Worm (Caenorhabditis elegans) whole organism, L4 larva: ENCODE results near the gene daf-14.
A peak's percentile ranks its signal among the peaks of the same experiment; 100 is the strongest.

ENCODE experiments used
- D1046.2 ChIP-seq: fragments of 200-800 bp; sonication (Bioruptor generic); IDR thresholded peaks from 2 replicates; pipeline ENCODE4 v1.3.6; 2022; ENCODE audit warnings: missing genetic modification characterization, missing compliant biosample characterization
- Y48G9A.11 ChIP-seq: fragments of 200-800 bp; sonication (Bioruptor generic); IDR thresholded peaks from 2 replicates; pipeline ENCODE4 v1.3.6; 2022; ENCODE audit warnings: missing genetic modification reagents, missing genetic modification characterization, missing compliant biosample characterization
- Y5F2A.4 ChIP-seq: fragments of 200-800 bp; sonication (Bioruptor generic); optimal IDR thresholded peaks from 2 replicates; lab custom pipeline; 2018; ENCODE audit warnings: mild to moderate bottlenecking, missing genetic modification characterization, missing compliant biosample characterization
- aly-2 ChIP-seq: sonication (generic microtip); optimal IDR thresholded peaks from 2 replicates; lab custom pipeline; 2018; ENCODE audit warnings: missing biosample characterization, missing genetic modification characterization
- ama-1 ChIP-seq: fragments of 150-350 bp; optimal IDR thresholded peaks from 2 replicates; lab custom pipeline; 2014; ENCODE audit warnings: inconsistent platforms, mixed read lengths
- arid-1 ChIP-seq: fragments of 200-800 bp; sonication (Bioruptor generic); conservative IDR thresholded peaks from 2 replicates; pipeline ENCODE4 v1.3.6; 2022; ENCODE audit warnings: missing genetic modification reagents, missing genetic modification characterization, missing compliant biosample characterization
- attf-4 ChIP-seq: sonication (generic microtip); optimal IDR thresholded peaks from 3 replicates; lab custom pipeline; 2017; ENCODE audit warnings: missing biosample characterization, missing genetic modification characterization
- ceh-28 ChIP-seq: fragments of 150-350 bp; optimal IDR thresholded peaks from 2 replicates; lab custom pipeline; 2014; ENCODE audit warnings: missing biosample characterization, missing genetic modification reagents, missing genetic modification characterization
- ces-1 ChIP-seq: fragments of 150-350 bp; sonication (generic microtip); optimal IDR thresholded peaks from 4 replicates; lab custom pipeline; 2014; ENCODE audit warnings: missing biosample characterization, missing genetic modification reagents, missing genetic modification characterization
- cey-2 ChIP-seq: sonication (generic microtip); optimal IDR thresholded peaks from 3 replicates; lab custom pipeline; 2017; ENCODE audit warnings: missing genetic modification characterization, mild to moderate bottlenecking, missing compliant biosample characterization, antibody characterized with exemption, borderline replicate concordance; ENCODE audit not compliant: insufficient read depth
- ctbp-1 ChIP-seq: fragments of 200-800 bp; sonication (Bioruptor generic); IDR thresholded peaks from 2 replicates; pipeline ENCODE4 v1.3.6; 2022; ENCODE audit warnings: missing genetic modification reagents, missing genetic modification characterization, missing compliant biosample characterization
- daf-19 ChIP-seq: fragments of 200-800 bp; sonication (Bioruptor generic); conservative IDR thresholded peaks from 2 replicates; pipeline ENCODE4 v1.3.6; 2022; ENCODE audit warnings: missing genetic modification characterization, missing compliant biosample characterization
- daf-8 ChIP-seq: fragments of 200-800 bp; sonication (Bioruptor generic); IDR thresholded peaks from 2 replicates; pipeline ENCODE4 v1.3.6; 2022; ENCODE audit warnings: missing genetic modification characterization, missing compliant biosample characterization
- dmd-6 ChIP-seq: fragments of 200-800 bp; sonication (Bioruptor generic); IDR thresholded peaks from 2 replicates; pipeline ENCODE4 v1.3.6; 2022; ENCODE audit warnings: missing genetic modification reagents, missing genetic modification characterization, missing compliant biosample characterization
- dmd-8 ChIP-seq: fragments of 200-800 bp; sonication (Bioruptor generic); IDR thresholded peaks from 2 replicates; pipeline ENCODE4 v1.3.6; 2022; ENCODE audit warnings: missing genetic modification characterization, missing compliant biosample characterization
- dmd-9 ChIP-seq: fragments of 200-800 bp; sonication (Bioruptor generic); IDR thresholded peaks from 2 replicates; pipeline ENCODE4 v1.3.6; 2022; ENCODE audit warnings: missing genetic modification reagents, missing genetic modification characterization, missing compliant biosample characterization
- dpl-1 ChIP-seq: fragments of 150-350 bp; optimal IDR thresholded peaks from 2 replicates; lab custom pipeline; 2014; ENCODE audit warnings: missing biosample characterization, missing genetic modification reagents, missing genetic modification characterization
- duxl-1 ChIP-seq: sonication (generic microtip); optimal IDR thresholded peaks from 2 replicates; lab custom pipeline; 2016; ENCODE audit warnings: mild to moderate bottlenecking, missing genetic modification characterization, moderate library complexity, missing compliant biosample characterization; ENCODE audit not compliant: poor library complexity
- dve-1 ChIP-seq: sonication (generic microtip); optimal IDR thresholded peaks from 2 replicates; lab custom pipeline; 2017; ENCODE audit warnings: antibody characterized with exemption, mild to moderate bottlenecking, missing genetic modification characterization, missing compliant biosample characterization; ENCODE audit not compliant: insufficient read depth
- egl-43 ChIP-seq: fragments of 200-800 bp; sonication (Bioruptor generic); IDR thresholded peaks from 2 replicates; pipeline ENCODE4 v1.3.6; 2022; ENCODE audit warnings: missing genetic modification reagents, missing genetic modification characterization, missing compliant biosample characterization
- hlh-11 ChIP-seq: fragments of 200-800 bp; sonication (Bioruptor generic); optimal IDR thresholded peaks from 2 replicates; lab custom pipeline; 2018; ENCODE audit warnings: mild to moderate bottlenecking, missing genetic modification characterization, missing compliant biosample characterization
- jun-1 ChIP-seq: fragments of 150-350 bp; optimal IDR thresholded peaks from 2 replicates; lab custom pipeline; 2014; ENCODE audit warnings: missing biosample characterization, missing genetic modification reagents, missing genetic modification characterization
- lin-1 ChIP-seq: fragments of 200-800 bp; sonication (Bioruptor generic); IDR thresholded peaks from 2 replicates; pipeline ENCODE4 v1.3.6; 2022; ENCODE audit warnings: missing genetic modification reagents, missing genetic modification characterization, missing compliant biosample characterization
- lin-15B ChIP-seq: fragments of 150-350 bp; sonication (generic microtip); optimal IDR thresholded peaks from 3 replicates; lab custom pipeline; 2014; ENCODE audit warnings: missing biosample characterization, missing genetic modification characterization
- lin-38 ChIP-seq: fragments of 200-800 bp; sonication (Bioruptor generic); IDR thresholded peaks from 2 replicates; pipeline ENCODE4 v1.3.6; 2022; ENCODE audit warnings: missing genetic modification reagents, missing genetic modification characterization, missing compliant biosample characterization
- madf-5 ChIP-seq, 2 experiments: fragments of 200-800 bp; sonication (Bioruptor generic); IDR thresholded peaks; 2 replicates each; pipeline ENCODE4 v1.3.6; 2022; ENCODE audit warnings: missing compliant biosample characterization in 2 of 2, missing genetic modification characterization in 2 of 2
- mdl-1 ChIP-seq, 2 experiments: fragments of 150-350 bp in 1 of 2; sonication (generic microtip) in 1 of 2; optimal IDR thresholded peaks; 2 replicates each; lab custom pipeline; 2014 to 2017; ENCODE audit warnings: missing biosample characterization in 2 of 2, missing genetic modification characterization in 2 of 2
- mxl-2 ChIP-seq: fragments of 200-800 bp; sonication (Bioruptor generic); conservative IDR thresholded peaks from 2 replicates; pipeline ENCODE4 v1.3.6; 2022; ENCODE audit warnings: missing genetic modification reagents, missing genetic modification characterization, missing compliant biosample characterization
- mxl-3 ChIP-seq: fragments of 200-800 bp; sonication (Bioruptor generic); optimal IDR thresholded peaks from 2 replicates; lab custom pipeline; 2018; ENCODE audit warnings: mild to moderate bottlenecking, missing genetic modification characterization, missing compliant biosample characterization
- nhr-102 ChIP-seq: sonication (generic microtip); optimal IDR thresholded peaks from 2 replicates; lab custom pipeline; 2016; ENCODE audit warnings: mild to moderate bottlenecking, missing genetic modification characterization, moderate library complexity, missing compliant biosample characterization
- nhr-25 ChIP-seq: sonication (generic microtip); optimal IDR thresholded peaks from 2 replicates; lab custom pipeline; 2017; ENCODE audit warnings: missing genetic modification characterization, mild to moderate bottlenecking, missing compliant biosample characterization, antibody characterized with exemption, moderate library complexity, borderline replicate concordance; ENCODE audit not compliant: insufficient read depth
- nhr-48 ChIP-seq: sonication (generic microtip); optimal IDR thresholded peaks from 2 replicates; lab custom pipeline; 2016; ENCODE audit warnings: mild to moderate bottlenecking, missing genetic modification characterization, missing compliant biosample characterization
- nhr-6 ChIP-seq: fragments of 150-350 bp; optimal IDR thresholded peaks from 2 replicates; lab custom pipeline; 2014; ENCODE audit warnings: missing biosample characterization, missing genetic modification characterization
- pha-4 ChIP-seq, 2 experiments: fragments of 150-350 bp in 1 of 2; fragments of 200-800 bp in 1 of 2; sonication (Bioruptor generic) in 1 of 2; IDR thresholded peaks in 1 of 2; optimal IDR thresholded peaks in 1 of 2; 2 replicates each; pipeline versions ENCODE4 v1.3.6 to Lab custom; 2014 to 2022; ENCODE audit warnings: missing genetic modification characterization in 2 of 2, missing genetic modification reagents in 2 of 2, missing biosample characterization in 1 of 2, missing compliant biosample characterization in 1 of 2
- set-16 ChIP-seq: fragments of 200-800 bp; sonication (Bioruptor generic); IDR thresholded peaks from 2 replicates; pipeline ENCODE4 v1.3.6; 2022; ENCODE audit warnings: missing genetic modification reagents, missing genetic modification characterization, missing compliant biosample characterization
- snpc-4 ChIP-seq: fragments of 150-350 bp; optimal IDR thresholded peaks from 2 replicates; lab custom pipeline; 2014; ENCODE audit warnings: missing biosample characterization, missing genetic modification characterization
- spr-3 ChIP-seq: fragments of 200-800 bp; sonication (Bioruptor generic); optimal IDR thresholded peaks from 2 replicates; lab custom pipeline; 2018; ENCODE audit warnings: mild to moderate bottlenecking, missing genetic modification characterization, missing compliant biosample characterization
- unc-39 ChIP-seq: sonication (generic microtip); optimal IDR thresholded peaks from 2 replicates; lab custom pipeline; 2017; ENCODE audit warnings: missing biosample characterization, missing genetic modification characterization
- vab-7 ChIP-seq: fragments of 200-800 bp; sonication (Bioruptor generic); IDR thresholded peaks from 2 replicates; pipeline ENCODE4 v1.3.6; 2022; ENCODE audit warnings: missing genetic modification reagents, missing genetic modification characterization, missing compliant biosample characterization
- zfp-3 ChIP-seq: fragments of 200-800 bp; sonication (Bioruptor generic); conservative IDR thresholded peaks from 2 replicates; pipeline ENCODE4 v1.3.6; 2022; ENCODE audit warnings: missing genetic modification reagents, missing genetic modification characterization, missing compliant biosample characterization
- ztf-11 ChIP-seq: fragments of 150-350 bp; optimal IDR thresholded peaks from 2 replicates; lab custom pipeline; 2014; ENCODE audit warnings: missing biosample characterization, missing genetic modification characterization

daf-14 gene

ce11 chrIV:10216078-10216477 lies 34.3 kb upstream of the daf-14 start, which contains the start of gene col-124:
TSS of gene col-124 (plus strand) at chrIV:10216451.
- TF ChIP-seq hlh-11 (tag; lab: Kevin White, UChicago) (no peak), unc-39 (tag; lab: Kevin White, UChicago) (no peak), D1046.2 (GFP tag; lab: Robert Waterston, UW) (no peak), jun-1 (tag; lab: Kevin White, UChicago) (no peak), dmd-6 (GFP tag; lab: Robert Waterston, UW) (peak; percentile 56), madf-5 (GFP tag; IDR thresholded peaks at IDR 0.05; lab: Robert Waterston, UW) (no peak), nhr-48 (peak; percentile 71), mxl-2 (GFP tag; lab: Robert Waterston, UW) (0 out of 2 replicates have a peak, but pooled peaks have one; percentile 9), ceh-28 (no peak), cey-2 (tag; lab: Kevin White, UChicago) (peak; percentile 16), dmd-8 (GFP tag; lab: Robert Waterston, UW) (no peak)

DNA sequence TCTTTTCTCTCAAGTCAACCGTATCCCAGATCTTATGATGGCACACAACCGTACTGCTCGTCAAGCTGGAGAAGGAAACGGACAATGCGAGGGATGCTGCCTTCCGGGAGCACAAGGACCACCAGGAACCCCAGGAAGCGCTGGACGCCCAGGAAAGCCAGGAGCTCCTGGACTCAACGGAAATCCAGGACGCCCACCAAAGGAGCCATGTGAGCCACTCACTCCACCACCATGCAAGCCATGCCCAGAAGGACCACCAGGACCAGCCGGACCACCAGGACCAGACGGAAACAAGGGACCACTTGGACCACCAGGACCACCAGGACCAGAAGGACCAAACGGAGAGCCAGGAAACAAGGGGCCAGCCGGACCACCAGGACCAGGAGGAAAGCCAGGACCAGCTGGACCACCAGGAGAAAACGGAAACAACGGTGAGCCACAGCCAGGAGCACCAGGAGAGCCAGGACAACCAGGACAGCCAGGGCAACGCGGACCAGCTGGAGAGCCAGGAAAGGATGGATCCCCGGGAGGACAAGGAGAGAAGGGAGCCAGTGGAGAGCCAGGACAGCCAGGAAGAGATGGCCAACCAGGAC lies 33.6 kb upstream of the daf-14 start:
- TF ChIP-seq Y5F2A.4 (GFP tag; lab: Kevin White, UChicago) (no peak), Y48G9A.11 (GFP tag; lab: Robert Waterston, UW) (0 out of 2 replicates have a peak, but pooled peaks have one; percentile 36), set-16 (GFP tag; lab: Robert Waterston, UW) (peak; percentile 98), dve-1 (tag; lab: Kevin White, UChicago) (no peak), zfp-3 (GFP tag; lab: Robert Waterston, UW) (0 out of 2 replicates have a peak, but pooled peaks have one; percentile 47), madf-5 (GFP tag; IDR thresholded peaks at IDR 0.05; lab: Robert Waterston, UW) (peak in 1 of 2 experiments; percentile 80; a peak in 1 of 4 replicates), spr-3 (GFP tag; lab: Kevin White, UChicago) (peak; percentile 35), nhr-6 (tag; lab: Kevin White, UChicago) (no peak), ama-1 (no peak), snpc-4 (tag; lab: Kevin White, UChicago) (no peak), ceh-28 (no peak), daf-8 (GFP tag; lab: Robert Waterston, UW) (no peak), nhr-25 (tag; lab: Kevin White, UChicago) (no peak), arid-1 (GFP tag; lab: Robert Waterston, UW) (no peak), dmd-8 (GFP tag; lab: Robert Waterston, UW) (no peak), nhr-102 (tag; lab: Kevin White, UChicago) (no peak), ces-1 (GFP tag; lab: Kevin White, UChicago) (no peak), lin-38 (peak; percentile 19; the same call in 1 of the 2 replicates), lin-15B (no peak), mdl-1 (tag; optimal IDR thresholded peaks at IDR 0.05; lab: Kevin White, UChicago) (no peak)

DNA sequence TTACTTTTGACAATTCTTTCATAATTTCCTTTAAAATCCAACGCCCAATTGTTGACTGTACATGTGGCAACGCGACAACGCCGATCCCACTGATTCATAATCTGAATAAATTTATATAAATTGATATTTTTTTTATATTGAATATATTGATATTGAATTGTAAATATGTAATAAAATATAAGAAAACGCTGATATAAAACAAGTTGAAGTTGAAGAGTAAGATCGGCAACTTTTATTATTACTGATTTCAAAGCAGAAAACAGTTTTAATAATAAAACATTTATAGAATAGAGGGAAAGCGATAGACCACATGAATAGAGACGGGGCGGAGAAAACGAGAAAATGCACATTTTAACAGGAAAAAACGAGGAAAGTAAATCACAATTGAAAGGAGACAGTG lies 31.2 kb upstream of the daf-14 start, which contains the start of gene qns-1:
Gene qns-1 (minus strand): TSS at position 101 of the 400 bp plus-strand sequence.
- TF ChIP-seq lin-38 (no peak), vab-7 (GFP tag; lab: Robert Waterston, UW) (no peak), attf-4 (no peak), dmd-6 (GFP tag; lab: Robert Waterston, UW) (no peak), pha-4 (GFP tag; IDR thresholded peaks at IDR 0.05; lab: Robert Waterston, UW) (no peak), pha-4 (tag; optimal IDR thresholded peaks at IDR 0.05; lab: Kevin White, UChicago) (no peak), daf-19 (no peak), duxl-1 (no peak), nhr-48 (no peak), egl-43 (GFP tag; lab: Robert Waterston, UW) (no peak), lin-1 (GFP tag; lab: Robert Waterston, UW) (no peak), dmd-9 (GFP tag; lab: Robert Waterston, UW) (no peak), ces-1 (GFP tag; lab: Kevin White, UChicago) (no peak), mxl-3 (GFP tag; lab: Kevin White, UChicago) (no peak), aly-2 (no peak), ztf-11 (tag; lab: Kevin White, UChicago) (no peak), ctbp-1 (no peak), dpl-1 (GFP tag; lab: Kevin White, UChicago) (no peak)
